Worm (Caenorhabditis elegans) whole organism, late embryonic: ENCODE measurements around the gene F42F12.3.
"Not testable (repeated sequence)": the region's sequence is repeated elsewhere in the genome, so short reads cannot be mapped to it uniquely, and the experiment has no call there.

ENCODE experiments used
- ceh-31 ChIP-seq: sonication (generic microtip); optimal IDR thresholded peaks from 2 replicates; lab custom pipeline; 2016; ENCODE audit warnings: missing genetic modification characterization, missing compliant biosample characterization
- ceh-6 ChIP-seq: fragments of 200-800 bp; sonication (Bioruptor generic); optimal IDR thresholded peaks from 2 replicates; lab custom pipeline; 2018; ENCODE audit warnings: mild to moderate bottlenecking, missing genetic modification characterization, missing compliant biosample characterization
- madf-2 ChIP-seq: sonication (generic microtip); optimal IDR thresholded peaks from 2 replicates; lab custom pipeline; 2017; ENCODE audit warnings: missing genetic modification characterization, missing compliant biosample characterization
- nhr-11 ChIP-seq: fragments of 150-350 bp; optimal IDR thresholded peaks from 2 replicates; lab custom pipeline; 2014; ENCODE audit warnings: missing biosample characterization, missing genetic modification characterization
- pag-3 ChIP-seq: sonication (generic microtip); optimal IDR thresholded peaks from 2 replicates; lab custom pipeline; 2016; ENCODE audit warnings: missing compliant biosample characterization, missing genetic modification characterization, borderline replicate concordance
- pha-4 ChIP-seq: fragments of 150-350 bp; optimal IDR thresholded peaks from 2 replicates; lab custom pipeline; 2018; ENCODE audit warnings: missing biosample characterization, missing genetic modification reagents, missing genetic modification characterization
- tbx-2 ChIP-seq: sonication (generic microtip); optimal IDR thresholded peaks from 2 replicates; lab custom pipeline; 2016; ENCODE audit warnings: missing genetic modification characterization, missing compliant biosample characterization
- tbx-7 ChIP-seq: sonication (generic microtip); optimal IDR thresholded peaks from 2 replicates; lab custom pipeline; 2016; ENCODE audit warnings: missing genotype, missing genetic modification characterization, missing compliant biosample characterization
- unc-55 ChIP-seq: sonication (generic microtip); optimal IDR thresholded peaks from 2 replicates; lab custom pipeline; 2017; ENCODE audit warnings: missing biosample characterization, missing genetic modification reagents, missing genetic modification characterization

DNA sequence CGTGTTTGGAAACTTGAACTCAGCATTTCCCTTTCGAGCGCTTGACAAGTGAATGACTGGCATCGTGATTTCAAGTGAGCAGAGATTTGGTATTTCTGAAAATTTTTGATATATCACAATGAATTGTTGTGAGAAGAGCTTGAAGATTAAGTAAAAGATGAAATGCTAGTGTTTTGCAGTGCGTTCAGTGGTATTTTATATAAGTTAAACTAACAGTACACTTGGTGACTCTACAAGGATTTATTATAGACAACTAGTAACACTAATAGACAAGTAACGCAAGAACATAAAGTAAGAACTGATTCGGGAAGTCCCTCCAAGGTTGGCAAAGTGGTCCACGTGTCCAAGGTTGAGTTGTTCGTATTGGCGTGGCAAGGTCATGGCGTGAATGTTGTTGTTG lies 47.6 kb upstream of the F42F12.3 start, which contains the start of gene dot-1.3:
- not testable (repeated sequence) for TF ChIP-seq unc-55; madf-2; nhr-11; tbx-2 (tag; lab: Kevin White, UChicago); pha-4 (tag; lab: Kevin White, UChicago); pag-3 (tag; lab: Kevin White, UChicago); ceh-31; tbx-7 (tag; lab: Kevin White, UChicago); ceh-6 (GFP tag; lab: Kevin White, UChicago)
